Worm (Caenorhabditis elegans) whole organism, L3 larva: ENCODE measurements around the gene twk-21.

ENCODE experiments used
- R02D3.7 ChIP-seq: fragments of 150-350 bp; optimal IDR thresholded peaks from 2 replicates; lab custom pipeline; 2014; ENCODE audit warnings: missing biosample characterization, missing genetic modification characterization
- ZK546.5 ChIP-seq: sonication (generic microtip); optimal IDR thresholded peaks from 2 replicates; lab custom pipeline; 2017; ENCODE audit warnings: missing biosample characterization, missing genetic modification characterization
- aly-2 ChIP-seq: fragments of 150-350 bp; optimal IDR thresholded peaks from 2 replicates; lab custom pipeline; 2014; ENCODE audit warnings: missing biosample characterization, missing genetic modification characterization
- ama-1 ChIP-seq: fragments of 150-350 bp; optimal IDR thresholded peaks from 2 replicates; lab custom pipeline; 2018
- ceh-16 ChIP-seq: sonication (generic microtip); optimal IDR thresholded peaks from 2 replicates; lab custom pipeline; 2017; ENCODE audit warnings: missing biosample characterization, missing genetic modification characterization
- ceh-28 ChIP-seq: fragments of 150-350 bp; optimal IDR thresholded peaks from 2 replicates; lab custom pipeline; 2014; ENCODE audit warnings: missing biosample characterization, missing genetic modification reagents, missing genetic modification characterization
- ceh-82 ChIP-seq: fragments of 150-350 bp; optimal IDR thresholded peaks from 2 replicates; lab custom pipeline; 2014; ENCODE audit warnings: missing biosample characterization, missing genetic modification characterization
- ceh-9 ChIP-seq: sonication (generic microtip); optimal IDR thresholded peaks from 2 replicates; lab custom pipeline; 2018; ENCODE audit warnings: missing biosample characterization, missing genetic modification characterization
- daf-12 ChIP-seq: fragments of 150-350 bp; optimal IDR thresholded peaks from 2 replicates; lab custom pipeline; 2014; ENCODE audit warnings: missing biosample characterization, missing genetic modification reagents, missing genetic modification characterization
- egl-27 ChIP-seq: sonication (generic microtip); optimal IDR thresholded peaks from 4 replicates; lab custom pipeline; 2017; ENCODE audit warnings: missing biosample characterization, missing genetic modification reagents, missing genetic modification characterization
- egl-5 ChIP-seq: fragments of 150-350 bp; optimal IDR thresholded peaks from 2 replicates; lab custom pipeline; 2017; ENCODE audit warnings: missing biosample characterization, missing genetic modification reagents, missing genetic modification characterization, inconsistent platforms
- elt-1 ChIP-seq: fragments of 150-350 bp; optimal IDR thresholded peaks from 2 replicates; lab custom pipeline; 2014; ENCODE audit warnings: missing biosample characterization, missing genetic modification characterization
- elt-2 ChIP-seq: sonication (generic microtip); optimal IDR thresholded peaks from 2 replicates; lab custom pipeline; 2016; ENCODE audit warnings: missing genetic modification reagents, mild to moderate bottlenecking, missing genetic modification characterization, missing compliant biosample characterization
- elt-3 ChIP-seq, 3 experiments: fragments of 150-350 bp in 1 of 3; sonication (generic microtip) in 2 of 3; optimal IDR thresholded peaks; 2 replicates in 2 of 3; 4 replicates in 1 of 3; lab custom pipeline; 2014 to 2017; ENCODE audit warnings: missing biosample characterization in 3 of 3, missing genetic modification characterization in 3 of 3
- eor-1 ChIP-seq, 2 experiments: fragments of 150-350 bp; optimal IDR thresholded peaks; 2 replicates each; lab custom pipeline; 2014 to 2018; ENCODE audit warnings: missing biosample characterization in 2 of 2, missing genetic modification characterization in 2 of 2
- fkh-10 ChIP-seq: sonication (generic microtip); optimal IDR thresholded peaks from 2 replicates; lab custom pipeline; 2017; ENCODE audit warnings: missing biosample characterization, missing genetic modification reagents, missing genetic modification characterization
- fkh-2 ChIP-seq: fragments of 150-350 bp; optimal IDR thresholded peaks from 2 replicates; lab custom pipeline; 2014; ENCODE audit warnings: missing biosample characterization, missing genetic modification reagents, missing genetic modification characterization
- fos-1 ChIP-seq: fragments of 150-350 bp; optimal IDR thresholded peaks from 2 replicates; lab custom pipeline; 2014; ENCODE audit warnings: missing biosample characterization, missing genetic modification characterization
- hmg-11 ChIP-seq: sonication (generic microtip); optimal IDR thresholded peaks from 2 replicates; lab custom pipeline; 2016; ENCODE audit warnings: missing genetic modification characterization, missing compliant biosample characterization
- jun-1 ChIP-seq: fragments of 150-350 bp; optimal IDR thresholded peaks from 2 replicates; lab custom pipeline; 2014; ENCODE audit warnings: missing biosample characterization, missing genetic modification reagents, missing genetic modification characterization
- lin-15B ChIP-seq: fragments of 150-350 bp; optimal IDR thresholded peaks from 2 replicates; lab custom pipeline; 2014; ENCODE audit warnings: missing biosample characterization, missing genetic modification characterization
- lin-39 ChIP-seq: fragments of 150-350 bp; optimal IDR thresholded peaks from 2 replicates; lab custom pipeline; 2018; ENCODE audit warnings: missing biosample characterization, missing genetic modification reagents, missing genetic modification characterization
- lsy-12 ChIP-seq: sonication (generic microtip); optimal IDR thresholded peaks from 2 replicates; lab custom pipeline; 2016; ENCODE audit warnings: mild to moderate bottlenecking, missing genetic modification characterization, missing compliant biosample characterization
- mdl-1 ChIP-seq: fragments of 150-350 bp; optimal IDR thresholded peaks from 2 replicates; lab custom pipeline; 2014; ENCODE audit warnings: missing biosample characterization, missing genetic modification characterization
- mml-1 ChIP-seq: fragments of 150-350 bp; sonication (generic microtip); optimal IDR thresholded peaks from 3 replicates; lab custom pipeline; 2014; ENCODE audit warnings: missing biosample characterization, missing genetic modification characterization
- nfya-1 ChIP-seq: sonication (generic microtip); optimal IDR thresholded peaks from 2 replicates; lab custom pipeline; 2017; ENCODE audit warnings: missing genetic modification characterization, mild to moderate bottlenecking, missing compliant biosample characterization, antibody characterized with exemption, moderate library complexity; ENCODE audit not compliant: insufficient read depth
- nhr-11 ChIP-seq: fragments of 150-350 bp; optimal IDR thresholded peaks from 2 replicates; lab custom pipeline; 2014; ENCODE audit warnings: missing biosample characterization, missing genetic modification characterization
- nhr-12 ChIP-seq: fragments of 150-350 bp; optimal IDR thresholded peaks from 2 replicates; lab custom pipeline; 2014; ENCODE audit warnings: missing biosample characterization, missing genetic modification characterization
- nhr-23 ChIP-seq: fragments of 150-350 bp; optimal IDR thresholded peaks from 2 replicates; lab custom pipeline; 2014; ENCODE audit warnings: missing biosample characterization, missing genetic modification reagents, missing genetic modification characterization
- nhr-237 ChIP-seq: fragments of 150-350 bp; optimal IDR thresholded peaks from 2 replicates; lab custom pipeline; 2014; ENCODE audit warnings: missing biosample characterization, missing genetic modification characterization
- nhr-25 ChIP-seq: sonication (generic microtip); optimal IDR thresholded peaks from 2 replicates; lab custom pipeline; 2017; ENCODE audit warnings: missing biosample characterization, missing genetic modification characterization
- nhr-28 ChIP-seq: fragments of 150-350 bp; optimal IDR thresholded peaks from 2 replicates; lab custom pipeline; 2014; ENCODE audit warnings: missing biosample characterization, missing genetic modification characterization
- nhr-43 ChIP-seq: sonication (generic microtip); optimal IDR thresholded peaks from 2 replicates; lab custom pipeline; 2016; ENCODE audit warnings: mild to moderate bottlenecking, missing genetic modification characterization, missing compliant biosample characterization; ENCODE audit not compliant: poor library complexity, severe bottlenecking
- nhr-67 ChIP-seq: fragments of 150-350 bp; optimal IDR thresholded peaks from 2 replicates; lab custom pipeline; 2014; ENCODE audit warnings: missing biosample characterization, missing genetic modification characterization
- nhr-76 ChIP-seq: fragments of 150-350 bp; sonication (generic microtip); optimal IDR thresholded peaks from 5 replicates; lab custom pipeline; 2014; ENCODE audit warnings: missing biosample characterization, missing genetic modification characterization
- nhr-77 ChIP-seq: fragments of 150-350 bp; optimal IDR thresholded peaks from 2 replicates; lab custom pipeline; 2014; ENCODE audit warnings: missing biosample characterization, missing genetic modification characterization
- pha-4 ChIP-seq: fragments of 150-350 bp; optimal IDR thresholded peaks from 2 replicates; lab custom pipeline; 2014; ENCODE audit warnings: missing biosample characterization, missing genetic modification reagents, missing genetic modification characterization
- pqm-1 ChIP-seq: fragments of 150-350 bp; optimal IDR thresholded peaks from 2 replicates; lab custom pipeline; 2017; ENCODE audit warnings: missing biosample characterization, missing genetic modification characterization, inconsistent platforms
- sea-2 ChIP-seq: fragments of 150-350 bp; sonication (generic microtip); optimal IDR thresholded peaks from 4 replicates; lab custom pipeline; 2014; ENCODE audit warnings: missing biosample characterization, missing genetic modification reagents, missing genetic modification characterization
- skn-1 ChIP-seq: fragments of 150-350 bp; optimal IDR thresholded peaks from 2 replicates; lab custom pipeline; 2014; ENCODE audit warnings: missing biosample characterization, missing genetic modification characterization
- snpc-4 ChIP-seq: fragments of 150-350 bp; optimal IDR thresholded peaks from 2 replicates; lab custom pipeline; 2014; ENCODE audit warnings: missing biosample characterization, missing genetic modification characterization
- tbx-2 ChIP-seq: sonication (generic microtip); optimal IDR thresholded peaks from 2 replicates; lab custom pipeline; 2016; ENCODE audit warnings: mild to moderate bottlenecking, missing genetic modification characterization, missing compliant biosample characterization
- unc-39 ChIP-seq: sonication (generic microtip); optimal IDR thresholded peaks from 4 replicates; lab custom pipeline; 2017; ENCODE audit warnings: missing biosample characterization, missing genetic modification characterization
- unc-62 ChIP-seq: fragments of 150-350 bp; sonication (generic microtip); optimal IDR thresholded peaks from 4 replicates; lab custom pipeline; 2014; ENCODE audit warnings: missing biosample characterization, missing genetic modification reagents, missing genetic modification characterization
- zag-1 ChIP-seq: fragments of 150-350 bp; optimal IDR thresholded peaks from 2 replicates; lab custom pipeline; 2014; ENCODE audit warnings: missing biosample characterization, missing genetic modification characterization
- ztf-11 ChIP-seq: fragments of 150-350 bp; optimal IDR thresholded peaks from 2 replicates; lab custom pipeline; 2014; ENCODE audit warnings: missing biosample characterization, missing genetic modification characterization
- ztf-4 ChIP-seq: fragments of 150-350 bp; optimal IDR thresholded peaks from 2 replicates; lab custom pipeline; 2014; ENCODE audit warnings: missing biosample characterization, missing genetic modification characterization

Gene twk-21

ce11 chrX:16345296-16345695, 45.6 kb downstream of the twk-21 start:
- TF ChIP-seq ceh-82 (tag; lab: Kevin White, UChicago) (no peak), ceh-28 (tag; lab: Kevin White, UChicago) (no peak), egl-5 (tag; lab: Kevin White, UChicago) (no peak), snpc-4 (tag; lab: Kevin White, UChicago) (no peak), fkh-10 (GFP tag; lab: Kevin White, UChicago) (peak; percentile 88), fos-1 (tag; lab: Kevin White, UChicago) (no peak), unc-39 (tag; lab: Kevin White, UChicago) (no peak), ztf-4 (tag; lab: Kevin White, UChicago) (no peak)

- TF ChIP-seq pha-4 (tag; lab: Kevin White, UChicago) (peak; percentile 45), elt-2 (peak; percentile 96), jun-1 (tag; lab: Kevin White, UChicago) (peak; percentile 20), nhr-67 (tag; lab: Kevin White, UChicago) (no peak), nhr-25 (tag; lab: Kevin White, UChicago) (no peak), elt-1 (tag; lab: Kevin White, UChicago) (no peak), nhr-23 (no peak), skn-1 (peak; percentile 87), zag-1 (tag; lab: Kevin White, UChicago) (no peak), pqm-1 (tag; lab: Kevin White, UChicago) (peak; percentile 98)
Measured at ce11 chrX:16346212-16346883, 46.7 kb downstream of the twk-21 start.

ce11 chrX:16349019-16349418, 49.3 kb downstream of the twk-21 start:
- TF ChIP-seq nhr-25 (tag; lab: Kevin White, UChicago): peak; percentile 36
- no peak for TF ChIP-seq lsy-12 (tag; lab: Kevin White, UChicago)
- TF ChIP-seq elt-3 (tag; optimal IDR thresholded peaks at IDR 0.05; lab: Kevin White, UChicago): no peak
- TF ChIP-seq ceh-82 (tag; lab: Kevin White, UChicago): no peak
- TF ChIP-seq fos-1 (tag; lab: Kevin White, UChicago): no peak
- TF ChIP-seq nhr-12 (tag; lab: Kevin White, UChicago): no peak
- TF ChIP-seq ZK546.5 (tag; lab: Kevin White, UChicago): no peak
- TF ChIP-seq nhr-28: no peak
- no peak for TF ChIP-seq ceh-16
- no peak for TF ChIP-seq nhr-67 (tag; lab: Kevin White, UChicago)
- peak; percentile 97 for TF ChIP-seq elt-2
- TF ChIP-seq ama-1: no peak
- TF ChIP-seq pqm-1 (tag; lab: Kevin White, UChicago): peak; percentile 99
- TF ChIP-seq nfya-1 (tag; lab: Kevin White, UChicago): peak; percentile 33
- TF ChIP-seq skn-1: peak; percentile 91
- peak; percentile 59 for TF ChIP-seq nhr-23
- no peak for TF ChIP-seq zag-1 (tag; lab: Kevin White, UChicago)
- TF ChIP-seq hmg-11 (tag; lab: Kevin White, UChicago): no peak
- no peak for TF ChIP-seq nhr-77 (tag; lab: Kevin White, UChicago)
- no peak for TF ChIP-seq mml-1 (tag; lab: Kevin White, UChicago)
- peak; percentile 79 for TF ChIP-seq jun-1 (tag; lab: Kevin White, UChicago)
- no peak for TF ChIP-seq daf-12 (tag; lab: Kevin White, UChicago)
- peak; percentile 46 for TF ChIP-seq nhr-43 (tag; lab: Kevin White, UChicago)
- no peak for TF ChIP-seq sea-2 (GFP tag; lab: Kevin White, UChicago)
- no peak for TF ChIP-seq nhr-237 (tag; lab: Kevin White, UChicago)
- no peak for TF ChIP-seq unc-39 (tag; lab: Kevin White, UChicago)
- peak; percentile 81 for TF ChIP-seq pha-4 (tag; lab: Kevin White, UChicago)
- no peak for TF ChIP-seq nhr-76
- TF ChIP-seq ztf-11 (tag; lab: Kevin White, UChicago): no peak
- no peak for TF ChIP-seq mdl-1 (tag; lab: Kevin White, UChicago)
- no peak for TF ChIP-seq eor-1 (tag; optimal IDR thresholded peaks at IDR 0.05; lab: Kevin White, UChicago)
- no peak for TF ChIP-seq ztf-4 (tag; lab: Kevin White, UChicago)
- TF ChIP-seq lin-39 (tag; lab: Kevin White, UChicago): no peak
- no peak for TF ChIP-seq aly-2 (tag; lab: Kevin White, UChicago)
- no peak for TF ChIP-seq unc-62 (GFP tag; lab: Kevin White, UChicago)
- TF ChIP-seq ceh-28 (tag; lab: Kevin White, UChicago): peak; percentile 37
- no peak for TF ChIP-seq egl-5 (tag; lab: Kevin White, UChicago)
- TF ChIP-seq ceh-9: no peak
- no peak for TF ChIP-seq tbx-2 (tag; lab: Kevin White, UChicago)
- no peak for TF ChIP-seq egl-27 (tag; lab: Kevin White, UChicago)
- no peak for TF ChIP-seq snpc-4 (tag; lab: Kevin White, UChicago)
- TF ChIP-seq R02D3.7 (tag; lab: Kevin White, UChicago): no peak
- no peak for TF ChIP-seq lin-15B (tag; lab: Kevin White, UChicago)
- no peak for TF ChIP-seq fkh-10 (GFP tag; lab: Kevin White, UChicago)
- peak; percentile 41 for TF ChIP-seq elt-1 (tag; lab: Kevin White, UChicago)
- no peak for TF ChIP-seq fkh-2 (tag; lab: Kevin White, UChicago)
- TF ChIP-seq nhr-11 (tag; lab: Kevin White, UChicago): no peak
